Worm (Caenorhabditis elegans) whole organism, L4/young adult: Measurements from ENCODE around the gene Y116A8C.470.
A peak's percentile ranks its signal among the peaks of the same experiment; 100 is the strongest.

Source experiments
- W03F9.2 ChIP-seq: fragments of 150-350 bp; optimal IDR thresholded peaks from 2 replicates; lab custom pipeline; 2014; ENCODE audit warnings: missing biosample characterization, missing genetic modification characterization
- dao-5 ChIP-seq: sonication (generic microtip); optimal IDR thresholded peaks from 2 replicates; lab custom pipeline; 2016; ENCODE audit warnings: missing genotype, missing genetic modification characterization, moderate library complexity, missing compliant biosample characterization
- him-1 ChIP-seq: sonication (generic microtip); optimal IDR thresholded peaks from 2 replicates; lab custom pipeline; 2016; ENCODE audit warnings: missing genotype, missing genetic modification reagents, missing genetic modification characterization, missing compliant biosample characterization

ce11 chrIV:16946746-16947145 is 27.6 kb upstream of the Y116A8C.470 start, which contains the start of the genes Y116A8C.9 and arf-6:
- TF ChIP-seq dao-5 (no peak), him-1 (tag; lab: Kevin White, UChicago) (peak; percentile 3), W03F9.2 (tag; lab: Kevin White, UChicago) (peak; percentile 59)
